Fruit fly (Drosophila melanogaster): ENCODE measurements around the gene Rac1.

Rac1 gene

dm6 chr3L:1329724-1330123 lies 27.2 kb upstream of the Rac1 start, which contains the start of gene ND-ACP (continued):
- TF ChIP-seq Nf-YA (GFP tag; IDR thresholded peaks at IDR 0.05) (no peak), CG12769 (tag; optimal IDR thresholded peaks at IDR 0.05) (no peak), CG17361 (GFP tag; IDR thresholded peaks at IDR 0.05) (no peak), NfI (GFP tag; optimal IDR thresholded peaks at IDR 0.05) (no peak), CG16779 (GFP tag; IDR thresholded peaks at IDR 0.05) (no peak), kah (GFP tag; optimal IDR thresholded peaks at IDR 0.05) (no peak), btn (GFP tag; optimal IDR thresholded peaks at IDR 0.05) (no peak), CG5180 (GFP tag; optimal IDR thresholded peaks at IDR 0.05) (no peak), psq (GFP tag; optimal IDR thresholded peaks at IDR 0.05) (no peak), CG1233 (GFP tag; optimal IDR thresholded peaks at IDR 0.05) (no peak), nom (GFP tag; optimal IDR thresholded peaks at IDR 0.05) (no peak), gcm2 (GFP tag; optimal IDR thresholded peaks at IDR 0.05) (no peak), dm (GFP tag; optimal IDR thresholded peaks at IDR 0.05) (no peak), pb (GFP tag; optimal IDR thresholded peaks at IDR 0.05) (no peak), Side (GFP tag; optimal IDR thresholded peaks at IDR 0.05) (no peak), nerfin-1 (tag; optimal IDR thresholded peaks at IDR 0.05) (no peak), nmo (GFP tag; optimal IDR thresholded peaks at IDR 0.05) (peak; percentile 15), YL-1 (GFP tag; optimal IDR thresholded peaks at IDR 0.05) (peak; percentile 75), abd-A (tag; optimal IDR thresholded peaks at IDR 0.05) (no peak), MBD-R2 (GFP tag; IDR thresholded peaks at IDR 0.05) (peak; percentile 35; the same call in 1 of the 2 replicates), CG14710 (tag; optimal IDR thresholded peaks at IDR 0.05) (peak; percentile 66), ase (GFP tag; IDR thresholded peaks at IDR 0.05) (no peak), Mes4 (GFP tag; optimal IDR thresholded peaks at IDR 0.05) (no peak), tin (GFP tag; optimal IDR thresholded peaks at IDR 0.05) (no peak), pnt (GFP tag; optimal IDR thresholded peaks at IDR 0.05) (no peak), h (optimal IDR thresholded peaks at IDR 0.05) (no peak), CG13894 (tag; optimal IDR thresholded peaks at IDR 0.05) (no peak), Bteb2 (GFP tag; optimal IDR thresholded peaks at IDR 0.05) (no peak), sisA (GFP tag; IDR thresholded peaks at IDR 0.05) (no peak), cg (GFP tag; optimal IDR thresholded peaks at IDR 0.05) (no peak), CG2116 (GFP tag; optimal IDR thresholded peaks at IDR 0.05) (peak; percentile 79), slbo (GFP tag; IDR thresholded peaks at IDR 0.05) (0 out of 2 replicates have a peak, but pooled peaks have one; percentile 3), sc (optimal IDR thresholded peaks at IDR 0.05) (no peak), sc (GFP tag; optimal IDR thresholded peaks at IDR 0.05) (no peak), pzg (GFP tag; optimal IDR thresholded peaks at IDR 0.05) (peak; percentile 74), bab2 (GFP tag; optimal IDR thresholded peaks at IDR 0.05) (no peak), CG6689 (GFP tag; IDR thresholded peaks at IDR 0.05) (no peak), CG31388 (GFP tag; optimal IDR thresholded peaks at IDR 0.05) (no peak), gfzf (GFP tag; optimal IDR thresholded peaks at IDR 0.05) (peak; percentile 77), CG9437 (GFP tag; optimal IDR thresholded peaks at IDR 0.05) (no peak), tll (GFP tag; optimal IDR thresholded peaks at IDR 0.05) (no peak), E2f2 (GFP tag; IDR thresholded peaks at IDR 0.05) (peak; percentile 91), CG9609 (GFP tag; optimal IDR thresholded peaks at IDR 0.05) (no peak), gce (GFP tag; IDR thresholded peaks at IDR 0.05) (no peak), maf-S (GFP tag; optimal IDR thresholded peaks at IDR 0.05) (no peak), Trl (optimal IDR thresholded peaks at IDR 0.05) (no peak), Trl (GFP tag; optimal IDR thresholded peaks at IDR 0.05) (no peak), CG32767 (GFP tag; IDR thresholded peaks at IDR 0.05) (no peak), ara (GFP tag; IDR thresholded peaks at IDR 0.05) (no peak), CG16815 (GFP tag; optimal IDR thresholded peaks at IDR 0.05) (no peak), Deaf1 (tag; optimal IDR thresholded peaks at IDR 0.05) (no peak), lilli (GFP tag; optimal IDR thresholded peaks at IDR 0.05) (no peak), CG1647 (GFP tag; optimal IDR thresholded peaks at IDR 0.05) (no peak)

Data from whole organism, embryonic.